Fruit fly (Drosophila melanogaster) whole organism: ENCODE data around the gene stumps.

Source experiments
- CG8478 ChIP-seq: fragments of >200 bp; optimal IDR thresholded peaks from 2 replicates; lab custom pipeline; 2018; ENCODE audit warnings: inconsistent platforms
- EcR ChIP-seq, 2 experiments: fragments of >200 bp; optimal IDR thresholded peaks; 2 replicates each; lab custom pipeline; 2017; ENCODE audit warnings: missing biosample characterization in 2 of 2, missing genetic modification characterization in 2 of 2, missing genetic modification reagents in 2 of 2
- pan ChIP-seq: fragments of >200 bp; optimal IDR thresholded peaks from 2 replicates; lab custom pipeline; 2017
- psq ChIP-seq: fragments of >200 bp; optimal IDR thresholded peaks from 2 replicates; lab custom pipeline; 2017
- usp ChIP-seq: fragments of >200 bp; optimal IDR thresholded peaks from 2 replicates; lab custom pipeline; 2017; ENCODE audit warnings: missing biosample characterization, missing genetic modification characterization, mixed read lengths

DNA sequence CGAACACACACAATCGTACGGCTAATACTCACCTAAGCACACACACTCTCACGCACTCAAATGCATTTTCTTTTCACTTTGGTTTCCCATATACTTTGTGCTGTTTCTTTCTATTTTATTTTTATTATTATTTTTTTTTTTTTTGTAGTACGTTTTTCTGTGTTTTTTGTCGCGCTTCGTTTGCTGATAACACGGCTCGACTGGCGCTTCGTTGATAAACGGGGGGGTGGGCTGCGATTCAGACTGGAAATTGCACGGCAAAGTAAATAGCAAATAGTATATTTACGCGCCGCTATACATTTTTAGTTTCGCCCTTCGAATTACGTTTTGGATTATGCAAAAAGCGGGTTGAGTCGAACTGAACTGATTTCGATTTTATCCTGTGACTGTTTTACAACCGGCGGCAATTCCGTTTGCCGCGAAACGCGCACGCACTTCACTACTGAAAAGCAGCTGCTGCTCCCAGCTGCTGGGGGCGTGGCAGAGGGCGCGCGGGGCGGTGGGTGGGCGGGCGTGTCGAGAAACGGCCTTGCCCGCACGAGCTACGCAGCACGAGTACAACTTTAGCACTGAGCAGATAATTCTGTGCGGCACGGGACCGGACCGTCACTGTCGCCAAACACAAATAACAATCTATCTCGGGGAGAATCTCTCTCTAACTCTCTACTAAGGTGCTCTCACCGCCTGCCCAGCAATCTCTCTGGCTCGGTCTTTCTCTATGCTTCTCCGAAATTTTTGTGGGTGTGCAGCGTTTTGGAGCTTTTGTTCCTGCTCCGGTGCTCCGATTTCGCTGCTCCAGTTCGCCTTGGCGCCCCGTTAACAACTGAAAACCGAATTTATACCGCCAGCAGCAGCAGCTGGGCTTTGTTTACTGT, 19.3 kb upstream of the stumps start, which contains the start of gene Pde6:
- TF ChIP-seq EcR (GFP tag; optimal IDR thresholded peaks at IDR 0.05; lab: Kevin White, UChicago): no peak
- TF ChIP-seq pan (lab: Kevin White, UChicago): no peak
- TF ChIP-seq usp: no peak
- TF ChIP-seq psq (lab: Kevin White, UChicago): no peak
- no peak for TF ChIP-seq CG8478
